Worm (Caenorhabditis elegans): ENCODE data around the gene rfs-1.

DNA sequence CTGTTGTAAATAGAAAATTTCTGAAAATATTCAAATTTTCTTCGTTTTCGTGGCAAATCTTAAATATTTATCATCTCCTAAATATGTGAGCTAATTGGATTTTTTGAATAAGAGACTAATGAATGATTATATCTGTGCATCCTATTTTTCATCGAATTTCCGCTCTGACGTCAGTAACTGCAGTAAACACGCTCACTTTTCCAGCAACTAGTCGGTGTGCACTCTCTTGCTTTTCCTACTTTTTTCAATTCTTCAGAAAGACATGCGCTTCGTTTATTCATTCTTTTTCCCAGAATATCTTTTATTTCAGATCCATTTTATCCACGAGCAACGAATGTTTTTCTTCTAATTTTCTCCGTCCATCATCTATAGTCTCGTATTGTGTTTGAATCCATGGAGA, 3.2 kb downstream of the rfs-1 start:
- TF ChIP-seq W03F9.2 (tag; optimal IDR thresholded peaks at IDR 0.05) (no peak), him-1 (tag; optimal IDR thresholded peaks at IDR 0.05) (no peak), dao-5 (tag; optimal IDR thresholded peaks at IDR 0.05) (no peak)

Measured in whole organism, L4/young adult.